Worm (Caenorhabditis elegans) whole organism, late embryonic: ENCODE results near the gene ttr-9.

Experiments used
- C38D4.7 ChIP-seq: fragments of 200-800 bp; sonication (Bioruptor generic); optimal IDR thresholded peaks from 2 replicates; lab custom pipeline; 2018; ENCODE audit warnings: mild to moderate bottlenecking, missing genetic modification characterization, moderate library complexity, missing compliant biosample characterization
- elt-2 ChIP-seq: sonication (generic microtip); optimal IDR thresholded peaks from 2 replicates; lab custom pipeline; 2016; ENCODE audit warnings: missing genetic modification reagents, missing genetic modification characterization, missing compliant biosample characterization
- hlh-8 ChIP-seq: sonication (generic microtip); optimal IDR thresholded peaks from 2 replicates; lab custom pipeline; 2016; ENCODE audit warnings: missing genotype, missing genetic modification characterization, missing compliant biosample characterization
- lin-11 ChIP-seq: fragments of 200-800 bp; sonication (Bioruptor generic); optimal IDR thresholded peaks from 2 replicates; lab custom pipeline; 2018; ENCODE audit warnings: mild to moderate bottlenecking, missing genetic modification characterization, missing compliant biosample characterization
- nfya-1 ChIP-seq: sonication (generic microtip); optimal IDR thresholded peaks from 2 replicates; lab custom pipeline; 2017; ENCODE audit warnings: missing genetic modification characterization, mild to moderate bottlenecking, missing compliant biosample characterization, antibody characterized with exemption, moderate library complexity
- nhr-232 ChIP-seq: sonication (generic microtip); optimal IDR thresholded peaks from 2 replicates; lab custom pipeline; 2016; ENCODE audit warnings: missing genetic modification characterization, missing compliant biosample characterization
- tbx-2 ChIP-seq: sonication (generic microtip); optimal IDR thresholded peaks from 2 replicates; lab custom pipeline; 2016; ENCODE audit warnings: missing genetic modification characterization, missing compliant biosample characterization
- unc-55 ChIP-seq: sonication (generic microtip); optimal IDR thresholded peaks from 2 replicates; lab custom pipeline; 2017; ENCODE audit warnings: missing biosample characterization, missing genetic modification reagents, missing genetic modification characterization
- unc-86 ChIP-seq: sonication (generic microtip); optimal IDR thresholded peaks from 2 replicates; lab custom pipeline; 2016; ENCODE audit warnings: missing genetic modification characterization, missing compliant biosample characterization

DNA sequence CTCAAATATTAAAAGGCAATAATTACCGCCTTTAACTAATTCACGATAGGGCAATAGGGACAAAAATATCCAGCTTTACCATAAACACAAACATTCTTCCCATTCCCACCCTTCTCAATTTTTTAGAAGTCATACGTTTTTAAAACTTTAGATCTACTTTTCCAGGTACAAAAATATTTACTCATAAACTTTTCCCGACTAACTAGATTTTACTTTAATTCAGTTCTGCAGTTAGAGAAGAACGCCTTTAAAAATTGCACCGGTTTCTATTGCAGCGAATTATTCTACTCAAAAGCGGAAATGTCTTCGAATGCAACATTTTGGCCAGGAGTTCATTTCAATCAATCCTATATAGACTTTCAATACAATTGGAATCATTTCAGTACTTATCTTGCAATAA lies 9.8 kb downstream of the ttr-9 start, which contains the start of gene sru-3:
- TF ChIP-seq unc-86 (tag; lab: Kevin White, UChicago) (no peak), unc-55 (GFP tag; lab: Kevin White, UChicago) (no peak), nhr-232 (tag; lab: Kevin White, UChicago) (no peak), elt-2 (no peak), tbx-2 (tag; lab: Kevin White, UChicago) (no peak), C38D4.7 (GFP tag; lab: Kevin White, UChicago) (no peak), lin-11 (tag; lab: Kevin White, UChicago) (no peak), hlh-8 (tag; lab: Kevin White, UChicago) (no peak), nfya-1 (tag; lab: Kevin White, UChicago) (no peak)
